Worm (Caenorhabditis elegans) whole organism, L3 larva: ENCODE measurements around the gene xbx-5.
"Not testable (repeated sequence)": the region's sequence is repeated elsewhere in the genome, so short reads cannot be mapped to it uniquely, and the experiment has no call there.

ENCODE experiments used
- nhr-11 ChIP-seq: fragments of 150-350 bp; optimal IDR thresholded peaks from 2 replicates; lab custom pipeline; 2014; ENCODE audit warnings: missing biosample characterization, missing genetic modification characterization
- unc-62 ChIP-seq: fragments of 150-350 bp; sonication (generic microtip); optimal IDR thresholded peaks from 4 replicates; lab custom pipeline; 2014; ENCODE audit warnings: missing biosample characterization, missing genetic modification reagents, missing genetic modification characterization

- TF ChIP-seq unc-62 (GFP tag; lab: Kevin White, UChicago); nhr-11 (tag; lab: Kevin White, UChicago): not testable (repeated sequence)
Observed at ce11 chrIII:3852030-3852579, 47.8 kb upstream of the xbx-5 start, which contains the start of gene cyp-25A4.
